Worm (Caenorhabditis elegans): ENCODE data around the gene Y61A9LA.4.

ce11 chrV:4569999-4570627, 9.6 kb downstream of the Y61A9LA.4 start, which contains the start of gene sut-2:
- TF ChIP-seq ztf-23 (GFP tag; IDR thresholded peaks at IDR 0.05) = no peak
- TF ChIP-seq flt-1 (GFP tag; IDR thresholded peaks at IDR 0.05) = no peak
- no peak for TF ChIP-seq cog-1 (tag; optimal IDR thresholded peaks at IDR 0.05)
- no peak for TF ChIP-seq T22C8.4 (GFP tag; IDR thresholded peaks at IDR 0.05)
- TF ChIP-seq tab-1 (GFP tag; IDR thresholded peaks at IDR 0.05) = no peak
- no peak for TF ChIP-seq med-1 (GFP tag; optimal IDR thresholded peaks at IDR 0.05; ENCODE audit: insufficient read depth)
- TF ChIP-seq ref-1 (GFP tag; conservative IDR thresholded peaks at IDR 0.05) = no peak
